Fruit fly (Drosophila melanogaster): Measurements from ENCODE around the gene CG31848.

DNA sequence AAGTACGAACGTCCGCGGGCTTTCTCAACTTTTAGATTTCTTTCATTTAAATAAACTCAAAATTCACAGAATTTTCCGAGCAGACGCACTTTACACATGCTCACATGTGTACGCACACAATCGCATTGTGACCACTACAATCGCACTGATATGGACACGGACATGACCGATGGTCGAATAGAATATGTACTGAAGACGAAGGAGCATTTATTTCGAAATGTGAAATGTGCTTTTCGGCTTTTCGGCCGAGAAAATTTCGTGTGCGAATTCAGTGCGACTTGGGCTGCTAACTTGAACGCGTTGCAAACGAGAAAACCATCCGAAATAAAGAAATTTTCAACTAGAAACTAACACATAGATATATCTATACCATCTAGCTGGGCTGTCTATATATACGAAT, 4.9 kb downstream of the CG31848 start, which contains the start of gene CG44085:
- TF ChIP-seq CG2875 (GFP tag; optimal IDR thresholded peaks at IDR 0.05) (no peak), toy (GFP tag; IDR thresholded peaks at IDR 0.05) (no peak), Meics (GFP tag; optimal IDR thresholded peaks at IDR 0.05) (no peak), NfI (GFP tag; optimal IDR thresholded peaks at IDR 0.05) (no peak), Rfx (GFP tag; IDR thresholded peaks at IDR 0.05) (no peak), CG10366 (GFP tag; IDR thresholded peaks at IDR 0.05) (no peak), CG17612 (GFP tag; IDR thresholded peaks at IDR 0.05) (no peak), psq (GFP tag; optimal IDR thresholded peaks at IDR 0.05) (no peak), CG8478 (optimal IDR thresholded peaks at IDR 0.05) (no peak), CG9797 (GFP tag; optimal IDR thresholded peaks at IDR 0.05) (no peak)
